Fruit fly (Drosophila melanogaster) whole organism, prepupa: ENCODE results near the gene galectin.

Experiments
- Blimp-1 ChIP-seq: fragments of 200-800 bp; sonication (Bioruptor generic); optimal IDR thresholded peaks from 3 replicates; lab custom pipeline; 2017; ENCODE audit warnings: missing biosample characterization, missing genetic modification characterization, mild to moderate bottlenecking, moderate library complexity, missing genetic modification reagents
- CG10669 ChIP-seq: fragments of 200-800 bp; sonication (Bioruptor generic); optimal IDR thresholded peaks from 3 replicates; lab custom pipeline; 2018; ENCODE audit warnings: missing biosample characterization, mild to moderate bottlenecking, missing genetic modification characterization, moderate library complexity
- CG11762 ChIP-seq: fragments of 200-800 bp; sonication (Bioruptor generic); optimal IDR thresholded peaks from 3 replicates; lab custom pipeline; 2016; ENCODE audit warnings: missing biosample characterization, missing genetic modification characterization; ENCODE audit not compliant: insufficient read depth
- CG15336 ChIP-seq: fragments of 200-800 bp; sonication (Bioruptor generic); IDR thresholded peaks from 2 replicates; pipeline ENCODE4 v1.3.6; 2022; ENCODE audit warnings: missing biosample characterization, missing genetic modification characterization
- CG16779 ChIP-seq: fragments of 200-800 bp; sonication (Bioruptor generic); optimal IDR thresholded peaks from 3 replicates; lab custom pipeline; 2017; ENCODE audit warnings: missing biosample characterization, mild to moderate bottlenecking, missing genetic modification characterization
- CG31627 ChIP-seq: fragments of 200-800 bp; sonication (Bioruptor generic); optimal IDR thresholded peaks from 3 replicates; lab custom pipeline; 2016; ENCODE audit warnings: missing biosample characterization, missing genetic modification characterization
- CG34406 ChIP-seq: fragments of 200-800 bp; sonication (Bioruptor generic); optimal IDR thresholded peaks from 3 replicates; lab custom pipeline; 2016; ENCODE audit warnings: missing biosample characterization, missing genetic modification characterization
- CG4318 ChIP-seq: fragments of 200-800 bp; sonication (Bioruptor generic); optimal IDR thresholded peaks from 3 replicates; lab custom pipeline; 2017; ENCODE audit warnings: missing biosample characterization, mild to moderate bottlenecking, missing genetic modification characterization
- CG6276 ChIP-seq: fragments of 200-800 bp; sonication (Bioruptor generic); optimal IDR thresholded peaks from 2 replicates; lab custom pipeline; 2017; ENCODE audit warnings: missing biosample characterization, mild to moderate bottlenecking, missing genetic modification characterization
- CG6854 ChIP-seq: fragments of 200-800 bp; sonication (Bioruptor generic); optimal IDR thresholded peaks from 2 replicates; lab custom pipeline; 2017; ENCODE audit warnings: missing biosample characterization, mild to moderate bottlenecking, missing genetic modification characterization
- CG7368 ChIP-seq: fragments of 200-800 bp; sonication (Bioruptor generic); optimal IDR thresholded peaks from 3 replicates; lab custom pipeline; 2016; ENCODE audit warnings: missing biosample characterization, missing genetic modification characterization
- CG8119 ChIP-seq: fragments of 200-800 bp; sonication (Bioruptor generic); IDR thresholded peaks from 3 replicates; pipeline ENCODE4 v1.3.6; 2022; ENCODE audit warnings: missing biosample characterization, missing genetic modification characterization
- CG8319 ChIP-seq: fragments of 200-800 bp; sonication (Bioruptor generic); optimal IDR thresholded peaks from 3 replicates; lab custom pipeline; 2016; ENCODE audit warnings: missing biosample characterization, missing genetic modification characterization
- CG9139 ChIP-seq: fragments of 200-800 bp; sonication (Bioruptor generic); optimal IDR thresholded peaks from 3 replicates; lab custom pipeline; 2017; ENCODE audit warnings: missing biosample characterization, mild to moderate bottlenecking, missing genetic modification characterization
- Eip78C ChIP-seq: fragments of 200-800 bp; sonication (Bioruptor generic); peaks from one replicate; lab custom pipeline; 2016; ENCODE audit warnings: missing biosample characterization, missing genetic modification characterization
- Eip93F ChIP-seq: fragments of 200-800 bp; sonication (Bioruptor generic); optimal IDR thresholded peaks from 2 replicates; lab custom pipeline; 2016; ENCODE audit warnings: missing biosample characterization, mild to moderate bottlenecking, missing genetic modification characterization
- Ets21C ChIP-seq: fragments of 200-800 bp; sonication (Bioruptor generic); optimal IDR thresholded peaks from 3 replicates; lab custom pipeline; 2016; ENCODE audit warnings: missing biosample characterization, missing genetic modification characterization
- Hr39 ChIP-seq: fragments of 200-800 bp; sonication (Bioruptor generic); optimal IDR thresholded peaks from 2 replicates; lab custom pipeline; 2016; ENCODE audit warnings: missing biosample characterization, missing genetic modification characterization
- achi ChIP-seq: fragments of 200-800 bp; sonication (Bioruptor generic); optimal IDR thresholded peaks from 3 replicates; lab custom pipeline; 2016; ENCODE audit warnings: missing biosample characterization, missing genetic modification characterization
- acj6 ChIP-seq: fragments of 200-800 bp; sonication (Bioruptor generic); optimal IDR thresholded peaks from 3 replicates; lab custom pipeline; 2016; ENCODE audit warnings: missing biosample characterization, missing genetic modification characterization
- dsx ChIP-seq: fragments of 200-800 bp; optimal IDR thresholded peaks from 3 replicates; lab custom pipeline; 2019; ENCODE audit warnings: missing biosample characterization, mild to moderate bottlenecking, missing genetic modification characterization, moderate library complexity; ENCODE audit not compliant: poor library complexity, severe bottlenecking
- eg ChIP-seq: fragments of 200-800 bp; sonication (Bioruptor generic); IDR thresholded peaks from 3 replicates; pipeline ENCODE4 v1.3.6; 2022; ENCODE audit warnings: missing biosample characterization, missing genetic modification characterization
- esn ChIP-seq: fragments of 200-800 bp; sonication (Bioruptor generic); optimal IDR thresholded peaks from 2 replicates; lab custom pipeline; 2016; ENCODE audit warnings: missing biosample characterization, mild to moderate bottlenecking, missing genetic modification characterization, moderate library complexity
- fd59A ChIP-seq: fragments of 200-800 bp; sonication (Bioruptor generic); optimal IDR thresholded peaks from 2 replicates; lab custom pipeline; 2017; ENCODE audit warnings: missing biosample characterization, mild to moderate bottlenecking, missing genetic modification characterization, missing genetic modification reagents
- fkh ChIP-seq: fragments of 200-800 bp; sonication (Bioruptor generic); optimal IDR thresholded peaks from 3 replicates; lab custom pipeline; 2017; ENCODE audit warnings: missing biosample characterization, mild to moderate bottlenecking, missing genetic modification characterization, moderate library complexity
- net ChIP-seq: fragments of 200-800 bp; sonication (Bioruptor generic); optimal IDR thresholded peaks from 3 replicates; lab custom pipeline; 2016; ENCODE audit warnings: missing biosample characterization, missing genetic modification characterization
- pdm3 ChIP-seq: fragments of 200-800 bp; sonication (Bioruptor generic); optimal IDR thresholded peaks from 3 replicates; lab custom pipeline; 2016; ENCODE audit warnings: missing biosample characterization, missing genetic modification characterization
- salr ChIP-seq, 2 experiments: fragments of 200-800 bp; sonication (Bioruptor generic); optimal IDR thresholded peaks; 3 replicates each; lab custom pipeline; 2016 to 2018; ENCODE audit warnings: missing biosample characterization in 2 of 2, missing genetic modification characterization in 2 of 2, mild to moderate bottlenecking in 1 of 2
- vri ChIP-seq: fragments of 200-800 bp; sonication (Bioruptor generic); optimal IDR thresholded peaks from 3 replicates; lab custom pipeline; 2016; ENCODE audit warnings: missing biosample characterization, mild to moderate bottlenecking, missing genetic modification characterization

galectin gene

DNA sequence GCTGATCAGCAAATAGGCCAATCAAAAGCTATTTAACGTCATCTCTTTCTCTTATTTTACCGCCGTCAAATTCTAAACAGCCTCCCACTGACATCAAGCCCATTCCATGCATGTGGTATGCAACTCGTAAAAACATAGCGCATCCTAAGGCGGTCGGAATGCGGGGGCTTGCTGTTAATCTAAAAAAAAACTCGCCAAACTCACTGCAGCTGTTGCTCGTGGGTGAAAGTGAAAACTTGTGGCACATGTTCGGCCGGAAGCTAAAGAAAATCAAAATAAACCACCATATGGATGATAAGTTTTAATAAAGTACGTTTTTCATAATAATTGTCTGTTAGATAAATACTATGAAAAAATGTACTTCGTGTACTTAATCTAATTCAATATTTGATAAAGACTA is 22.5 kb downstream of the galectin start:
- TF ChIP-seq Blimp-1 (GFP tag; lab: Kevin White, UChicago) (peak; percentile 38), acj6 (no peak)

DNA sequence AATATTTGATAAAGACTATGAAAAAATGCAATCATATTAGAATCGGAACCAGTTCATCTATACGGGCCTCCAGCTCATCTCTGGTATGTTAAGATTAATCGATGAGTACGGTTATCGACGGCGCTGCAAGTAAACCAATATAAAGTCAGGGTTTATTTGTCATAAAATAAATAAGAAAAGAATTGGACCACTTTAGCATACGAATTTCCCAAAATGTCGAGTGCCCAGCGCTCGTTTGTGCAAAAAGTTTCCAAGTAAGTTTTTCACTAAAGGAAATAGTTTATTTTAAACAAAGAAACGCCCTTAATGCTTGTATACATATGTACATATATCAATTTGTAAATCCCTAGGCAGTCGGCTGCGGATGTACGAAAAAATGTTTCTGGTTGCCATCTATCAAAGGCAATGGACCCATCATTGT is 23.1 kb downstream of the galectin start, which contains the start of gene Zir:
Zir (plus strand) TSS at position 101 of the 421 bp plus-strand sequence.
- TF ChIP-seq Blimp-1 (GFP tag; lab: Kevin White, UChicago) (peak; percentile 5), Eip78C (peak; percentile 64), Hr39 (GFP tag; lab: Kevin White, UChicago) (no peak), vri (no peak), esn (GFP tag; lab: Kevin White, UChicago) (peak; percentile 34), fkh (GFP tag; lab: Kevin White, UChicago) (peak; percentile 84), CG31627 (GFP tag; lab: Kevin White, UChicago) (no peak), achi (GFP tag; lab: Kevin White, UChicago) (no peak)

DNA sequence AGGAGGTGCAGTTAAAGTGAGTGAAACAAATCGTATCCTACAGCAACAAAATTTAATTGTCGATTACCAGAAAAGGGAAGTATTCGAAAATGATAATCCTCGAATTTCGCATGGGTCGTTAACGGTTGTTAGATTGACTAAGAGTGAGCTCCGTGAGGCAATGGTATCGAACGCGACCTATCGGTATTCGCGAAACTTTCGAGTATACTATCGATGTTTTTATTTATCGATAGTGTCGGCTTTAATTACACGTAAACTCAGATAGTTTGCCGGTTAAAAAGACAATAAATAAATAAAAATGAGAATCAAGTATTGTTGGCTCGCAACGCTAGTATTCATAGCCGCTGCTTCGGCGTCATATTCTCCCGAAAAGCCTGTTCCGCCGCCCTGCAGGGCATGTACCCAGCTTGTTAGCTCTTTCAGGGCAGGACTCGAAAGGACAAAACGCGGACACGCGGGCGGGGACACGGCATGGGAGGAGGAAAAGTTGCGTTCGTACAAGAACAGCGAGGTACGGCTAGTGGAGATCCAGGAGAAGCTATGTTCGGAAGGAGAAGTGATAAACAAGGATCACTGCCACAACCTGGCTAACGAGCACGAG is 30.7 kb downstream of the galectin start, which contains the start of gene Creld:
Creld (plus strand) TSS at position 220 of the 601 bp plus-strand sequence.
- TF ChIP-seq CG34406 (GFP tag; lab: Kevin White, UChicago): no peak
- TF ChIP-seq esn (GFP tag; lab: Kevin White, UChicago): peak; percentile 21

DNA sequence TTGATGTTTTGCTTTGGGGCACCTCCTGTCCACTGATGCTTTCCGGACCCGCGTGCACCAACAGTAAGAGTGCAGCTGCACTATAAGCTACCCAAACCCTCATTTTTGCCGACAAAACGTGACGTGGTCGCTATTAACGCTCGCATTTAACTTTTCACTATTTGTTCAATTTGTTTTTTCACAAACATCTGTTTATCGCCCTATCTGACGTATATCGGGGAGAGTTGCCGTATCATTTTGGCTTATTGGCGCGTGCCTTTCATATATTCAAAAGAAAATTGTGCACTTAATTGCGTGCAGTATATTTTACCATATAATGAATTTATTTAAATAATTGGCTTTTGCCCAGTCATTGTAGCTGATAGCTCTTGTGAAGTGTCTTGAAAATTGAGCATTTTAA is 35.0 kb downstream of the galectin start, which contains the start of the genes Nhe1 and Sam-S:
Nhe1 (minus strand) TSS at position 193 of the 400 bp plus-strand sequence.
Sam-S (plus strand) TSS at position 364 of the 400 bp plus-strand sequence.
- TF ChIP-seq CG8319 (GFP tag; lab: Kevin White, UChicago) (no peak), Hr39 (GFP tag; lab: Kevin White, UChicago) (no peak), CG15336 (0 out of 2 replicates have a peak, but pooled peaks have one; percentile 9), Eip78C (no peak), fkh (GFP tag; lab: Kevin White, UChicago) (peak; percentile 81), pdm3 (GFP tag; lab: Kevin White, UChicago) (no peak)

DNA sequence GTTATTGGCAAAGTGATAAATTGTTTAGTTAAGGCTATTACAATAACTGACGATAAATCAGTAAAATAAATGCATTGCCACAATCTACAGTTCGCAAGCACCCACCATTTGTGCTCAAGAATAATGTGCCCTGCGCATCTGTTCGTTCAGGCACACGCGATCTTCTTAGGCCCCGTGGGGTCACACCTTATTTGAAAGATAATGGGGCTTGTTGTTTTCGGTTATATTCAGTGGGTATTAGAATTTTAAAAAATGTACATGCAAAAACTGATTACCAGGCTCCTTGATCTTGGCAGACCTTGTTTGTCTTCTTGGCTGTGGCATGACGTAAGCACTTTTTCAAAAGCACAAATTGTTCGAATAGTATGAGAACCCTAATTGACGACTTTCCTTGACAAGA is 35.5 kb downstream of the galectin start:
- TF ChIP-seq CG9139 (GFP tag; lab: Kevin White, UChicago) (no peak), CG7368 (GFP tag; lab: Kevin White, UChicago) (no peak), CG6276 (GFP tag; lab: Kevin White, UChicago) (no peak), Eip78C (no peak), esn (GFP tag; lab: Kevin White, UChicago) (no peak), CG8319 (GFP tag; lab: Kevin White, UChicago) (no peak), Hr39 (GFP tag; lab: Kevin White, UChicago) (no peak), CG4318 (GFP tag; lab: Kevin White, UChicago) (no peak), CG10669 (no peak), Eip93F (GFP tag; lab: Kevin White, UChicago) (no peak), CG8119 (GFP tag; lab: Robert Waterston, UW) (no peak), salr (GFP tag; optimal IDR thresholded peaks at IDR 0.05; lab: Kevin White, UChicago) (no peak), dsx (GFP tag; lab: Kevin White, UChicago) (no peak), Ets21C (GFP tag; lab: Kevin White, UChicago) (no peak), CG11762 (no peak), net (GFP tag; lab: Kevin White, UChicago) (no peak), CG16779 (no peak), fd59A (GFP tag; lab: Kevin White, UChicago) (no peak), CG6854 (GFP tag; lab: Kevin White, UChicago) (no peak), eg (no peak)
- TF ChIP-seq, all 60 proteins: peak for 0
